Fruit fly (Drosophila melanogaster) whole organism: Measurements from ENCODE around the gene Unc-115b.

Experiments used
- CG8478 ChIP-seq: fragments of >200 bp; optimal IDR thresholded peaks from 2 replicates; lab custom pipeline; 2018; ENCODE audit warnings: inconsistent platforms
- Dll ChIP-seq: fragments of >200 bp; optimal IDR thresholded peaks from 2 replicates; lab custom pipeline; 2017
- EcR ChIP-seq, 2 experiments: fragments of >200 bp; optimal IDR thresholded peaks; 2 replicates each; lab custom pipeline; 2017; ENCODE audit warnings: missing biosample characterization in 2 of 2, missing genetic modification characterization in 2 of 2, missing genetic modification reagents in 2 of 2
- pan ChIP-seq: fragments of >200 bp; optimal IDR thresholded peaks from 2 replicates; lab custom pipeline; 2017
- psq ChIP-seq: fragments of >200 bp; optimal IDR thresholded peaks from 2 replicates; lab custom pipeline; 2017
- usp ChIP-seq: fragments of >200 bp; optimal IDR thresholded peaks from 2 replicates; lab custom pipeline; 2017; ENCODE audit warnings: missing biosample characterization, missing genetic modification characterization, mixed read lengths

- TF ChIP-seq CG8478 (lab: Kevin White, UChicago) (no peak), usp (GFP tag; lab: Kevin White, UChicago) (no peak), psq (lab: Kevin White, UChicago) (no peak), pan (lab: Kevin White, UChicago) (no peak), EcR (GFP tag; optimal IDR thresholded peaks at IDR 0.05; lab: Kevin White, UChicago) (no peak), Dll (no peak)
Observed at dm6 chr3R:9739793-9740192, 47.2 kb upstream of the Unc-115b start, which contains the start of gene side-VII.
